1 fruit fly cellular context compared by ENCODE assay signal in the genomic region with DNA sequence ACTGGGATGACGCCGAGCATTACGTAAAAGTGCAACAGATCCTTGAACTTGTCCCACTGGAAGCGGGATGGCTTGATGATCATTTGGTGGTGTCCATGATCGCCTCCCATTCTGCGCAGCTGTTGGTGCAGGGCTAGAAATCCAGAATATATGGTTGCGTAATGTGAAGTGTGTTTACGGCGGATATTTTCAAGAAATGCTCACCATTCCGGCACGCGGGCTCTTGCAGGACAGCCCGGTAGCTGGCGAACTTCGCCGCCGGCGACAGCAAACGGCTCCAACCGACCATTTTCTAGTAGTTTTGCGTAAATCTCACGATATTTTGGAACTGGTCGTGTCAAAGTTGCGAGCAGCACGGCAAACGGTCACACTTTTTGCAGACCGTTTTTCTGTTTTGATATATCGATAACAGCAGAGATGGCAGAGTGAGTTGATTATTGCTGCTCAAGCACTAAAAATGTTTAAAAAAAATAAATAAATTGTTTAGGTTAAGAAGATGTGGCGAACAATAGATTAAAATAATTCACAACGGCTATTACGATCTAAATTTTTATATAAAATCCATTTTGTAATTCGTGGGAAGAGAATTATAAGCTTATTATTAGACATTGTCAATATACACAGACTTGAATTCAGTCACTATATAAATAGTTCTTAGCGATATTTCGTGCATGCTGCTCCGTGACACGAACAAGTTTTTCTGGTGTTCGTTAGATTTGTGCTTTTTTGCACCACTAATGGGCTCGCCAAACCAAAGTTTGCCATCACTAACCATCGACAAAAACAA.
TF ChIP-seq lines count a peak whose summit lies in the region.

A gene (minus strand): TSS at position 472 of the 787 bp plus-strand sequence.
A gene (plus strand): TSS at position 756 of the 787 bp plus-strand sequence.

TF ChIP-seq in whole organism, embryonic, 481 proteins besides CTCF, POLR2A, EP300 and RAD21 (continued from another document):
- TF ChIP-seq aop (GFP tag; IDR thresholded peaks at IDR 0.05; lab: Robert Waterston, UW) (no peak), Pdp1 (GFP tag; optimal IDR thresholded peaks at IDR 0.05; lab: Kevin White, UChicago) (peak; percentile 70 to 97), Med (GFP tag; lab: Kevin White, UChicago) (peak; percentile 78), CG8089 (GFP tag; optimal IDR thresholded peaks at IDR 0.05; lab: Kevin White, UChicago) (peak; percentile 45), crc (GFP tag; optimal IDR thresholded peaks at IDR 0.05; lab: Kevin White, UChicago) (no peak), CG1529 (GFP tag; optimal IDR thresholded peaks at IDR 0.05; lab: Kevin White, UChicago) (peak; percentile 44), Taf1 (GFP tag; IDR thresholded peaks at IDR 0.05; lab: Robert Waterston, UW) (peak; percentile 29; the same call in 1 of the 2 replicates), Hand (GFP tag; optimal IDR thresholded peaks at IDR 0.05; lab: Kevin White, UChicago) (peak; percentile 8), CG9817 (tag; optimal IDR thresholded peaks at IDR 0.05; lab: Kevin White, UChicago) (peak; percentile 83), CG10209 (GFP tag; optimal IDR thresholded peaks at IDR 0.05; lab: Kevin White, UChicago) (peak; percentile 56), danr (GFP tag; IDR thresholded peaks at IDR 0.05; lab: Robert Waterston, UW) (peak; percentile 17; the same call in 1 of the 2 replicates), bab2 (GFP tag; optimal IDR thresholded peaks at IDR 0.05; lab: Kevin White, UChicago) (peak; percentile 45), CG10565 (GFP tag; optimal IDR thresholded peaks at IDR 0.05; lab: Kevin White, UChicago) (no peak), sug (tag; optimal IDR thresholded peaks at IDR 0.05; lab: Kevin White, UChicago) (peak; percentile 82), CG2116 (GFP tag; optimal IDR thresholded peaks at IDR 0.05; lab: Kevin White, UChicago) (peak; percentile 75), hb (GFP tag; IDR thresholded peaks at IDR 0.05; lab: Robert Waterston, UW; ENCODE audit: partially characterized antibody) (peak; percentile 95), CG7786 (GFP tag; optimal IDR thresholded peaks at IDR 0.05; lab: Kevin White, UChicago) (peak; percentile 70), Nf-YB (GFP tag; optimal IDR thresholded peaks at IDR 0.05; lab: Kevin White, UChicago) (peak; percentile 39), slbo (GFP tag; IDR thresholded peaks at IDR 0.05; lab: Robert Waterston, UW) (peak; percentile 79), Six4 (GFP tag; optimal IDR thresholded peaks at IDR 0.05; lab: Kevin White, UChicago) (peak; percentile 40), CG15514 (GFP tag; optimal IDR thresholded peaks at IDR 0.05; lab: Kevin White, UChicago) (peak; percentile 89), CG17802 (tag; optimal IDR thresholded peaks at IDR 0.05; lab: Kevin White, UChicago) (peak; percentile 17), chinmo (GFP tag; IDR thresholded peaks at IDR 0.05; lab: Robert Waterston, UW; ENCODE audit: partially characterized antibody) (peak; percentile 88; the same call in 3 of the 4 replicates), E2f2 (GFP tag; IDR thresholded peaks at IDR 0.05; lab: Robert Waterston, UW) (no peak), Dp (GFP tag; optimal IDR thresholded peaks at IDR 0.05; lab: Kevin White, UChicago) (peak; percentile 8), NC2β (GFP tag; optimal IDR thresholded peaks at IDR 0.05; lab: Kevin White, UChicago) (peak; percentile 48), psq (GFP tag; optimal IDR thresholded peaks at IDR 0.05; lab: Kevin White, UChicago) (peak; percentile 7), Sox102F (GFP tag; optimal IDR thresholded peaks at IDR 0.05; lab: Kevin White, UChicago) (peak; percentile 63), CG6175 (GFP tag; IDR thresholded peaks at IDR 0.05; lab: Robert Waterston, UW) (0 out of 3 replicates have a peak, but pooled peaks have one; percentile 52), CG11247 (GFP tag; IDR thresholded peaks at IDR 0.05; lab: Robert Waterston, UW) (peak; percentile 54), gsb-n (tag; optimal IDR thresholded peaks at IDR 0.05; lab: Kevin White, UChicago) (peak; percentile 67)
TF ChIP-seq in whole organism, embryonic: peak in this region for 348.
